Fruit fly (Drosophila melanogaster): Measurements from ENCODE around the gene Graf.

- no peak for TF ChIP-seq fd102C (GFP tag; optimal IDR thresholded peaks at IDR 0.05)
- no peak for TF ChIP-seq abd-A (tag; optimal IDR thresholded peaks at IDR 0.05)
- TF ChIP-seq Deaf1 (tag; optimal IDR thresholded peaks at IDR 0.05) = no peak
- TF ChIP-seq CG18599 (GFP tag; optimal IDR thresholded peaks at IDR 0.05) = no peak
- no peak for TF ChIP-seq CG2199 (GFP tag; IDR thresholded peaks at IDR 0.05)
- TF ChIP-seq CG13296 (GFP tag; optimal IDR thresholded peaks at IDR 0.05) = no peak
- no peak for TF ChIP-seq ase (GFP tag; IDR thresholded peaks at IDR 0.05)
- no peak for TF ChIP-seq seq (GFP tag; IDR thresholded peaks at IDR 0.05)
Observed at dm6 chrX:15712409-15712808, 48.1 kb downstream of the Graf start, which contains the start of gene HUWE1.
